Worm (Caenorhabditis elegans): Measurements from ENCODE around the gene K01F9.2.

Gene K01F9.2

DNA sequence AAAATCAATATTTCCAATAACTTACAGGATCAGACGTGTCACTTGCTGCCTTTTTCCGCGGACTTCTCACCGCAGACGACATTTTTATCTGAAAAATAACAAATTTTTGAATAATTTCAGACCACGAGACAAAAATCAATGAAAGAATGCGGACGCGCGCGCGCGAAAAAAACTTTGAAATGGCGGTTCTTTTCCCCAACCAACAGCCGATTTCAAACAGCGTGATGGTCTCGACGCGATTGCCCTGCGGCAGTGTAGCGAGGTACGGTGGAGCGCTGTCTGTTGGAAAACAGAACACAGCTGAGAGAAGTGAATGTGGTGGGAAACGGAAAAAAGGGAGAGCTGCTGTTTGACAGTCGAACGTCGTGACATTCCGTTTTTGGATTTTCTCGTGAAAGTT is 27.1 kb upstream of the K01F9.2 start, which contains the start of gene lin-9 (continued):
- TF ChIP-seq lin-11 (tag; optimal IDR thresholded peaks at IDR 0.05) = no peak
- no peak for TF ChIP-seq pha-4 (tag; optimal IDR thresholded peaks at IDR 0.05)
- TF ChIP-seq ceh-31 (tag; optimal IDR thresholded peaks at IDR 0.05) = peak; percentile 80
- no peak for TF ChIP-seq ceh-22 (tag; optimal IDR thresholded peaks at IDR 0.05)
- TF ChIP-seq dve-1 (tag; optimal IDR thresholded peaks at IDR 0.05) = peak; percentile 49
- peak; percentile 39 for TF ChIP-seq ets-4 (tag; optimal IDR thresholded peaks at IDR 0.05)
- no peak for TF ChIP-seq K02D7.2 (tag; optimal IDR thresholded peaks at IDR 0.05)
- no peak for TF ChIP-seq hlh-15 (tag; optimal IDR thresholded peaks at IDR 0.05)
- TF ChIP-seq elt-2 (tag; optimal IDR thresholded peaks at IDR 0.05) = peak; percentile 27
- peak; percentile 61 for TF ChIP-seq unc-42 (tag; optimal IDR thresholded peaks at IDR 0.05)
- TF ChIP-seq hlh-8 (tag; optimal IDR thresholded peaks at IDR 0.05) = no peak
- no peak for TF ChIP-seq pat-9 (tag; optimal IDR thresholded peaks at IDR 0.05)
- TF ChIP-seq pha-2 (tag; optimal IDR thresholded peaks at IDR 0.05) = no peak
- no peak for TF ChIP-seq Y22D7AL.16 (tag; optimal IDR thresholded peaks at IDR 0.05)
- no peak for TF ChIP-seq hlh-6 (tag; optimal IDR thresholded peaks at IDR 0.05)
- peak; percentile 39 for TF ChIP-seq sdc-2 (tag; optimal IDR thresholded peaks at IDR 0.05)
- peak; percentile 69 for TF ChIP-seq tbx-2 (tag; optimal IDR thresholded peaks at IDR 0.05)
- no peak for TF ChIP-seq madf-2 (tag; optimal IDR thresholded peaks at IDR 0.05)
- peak; percentile 69 for TF ChIP-seq pros-1 (tag; optimal IDR thresholded peaks at IDR 0.05)
- TF ChIP-seq ceh-24 (tag; optimal IDR thresholded peaks at IDR 0.05) = no peak
- no peak for TF ChIP-seq C38D4.7 (GFP tag; optimal IDR thresholded peaks at IDR 0.05)
- no peak for TF ChIP-seq pag-3 (tag; optimal IDR thresholded peaks at IDR 0.05; ENCODE audit: borderline replicate concordance)
- no peak for TF ChIP-seq mec-3 (tag; optimal IDR thresholded peaks at IDR 0.05; ENCODE audit: borderline replicate concordance)
- no peak for TF ChIP-seq zip-5 (tag; optimal IDR thresholded peaks at IDR 0.05)
- no peak for TF ChIP-seq elt-4 (tag; optimal IDR thresholded peaks at IDR 0.05)
- TF ChIP-seq hlh-30 (tag; optimal IDR thresholded peaks at IDR 0.05; ENCODE audit: insufficient read depth) = peak; percentile 72
- TF ChIP-seq K09A11.1 (tag; optimal IDR thresholded peaks at IDR 0.05; ENCODE audit: insufficient read depth) = no peak
- no peak for TF ChIP-seq C08G9.2 (tag; optimal IDR thresholded peaks at IDR 0.05)
- no peak for TF ChIP-seq fax-1 (tag; optimal IDR thresholded peaks at IDR 0.05)
- TF ChIP-seq ceh-6 (GFP tag; optimal IDR thresholded peaks at IDR 0.05) = no peak
- no peak for TF ChIP-seq odd-2 (tag; optimal IDR thresholded peaks at IDR 0.05)
- peak; percentile 88 for TF ChIP-seq ceh-18 (tag; optimal IDR thresholded peaks at IDR 0.05)
- no peak for TF ChIP-seq ztf-16 (tag; optimal IDR thresholded peaks at IDR 0.05)
- no peak for TF ChIP-seq sox-2 (GFP tag; IDR thresholded peaks at IDR 0.05)
- no peak for TF ChIP-seq che-1 (tag; optimal IDR thresholded peaks at IDR 0.05)
- TF ChIP-seq unc-3 (GFP tag; conservative IDR thresholded peaks at IDR 0.05) = no peak
- no peak for TF ChIP-seq unc-3 (tag; optimal IDR thresholded peaks at IDR 0.05)
- TF ChIP-seq ceh-45 (GFP tag; IDR thresholded peaks at IDR 0.05) = no peak

DNA sequence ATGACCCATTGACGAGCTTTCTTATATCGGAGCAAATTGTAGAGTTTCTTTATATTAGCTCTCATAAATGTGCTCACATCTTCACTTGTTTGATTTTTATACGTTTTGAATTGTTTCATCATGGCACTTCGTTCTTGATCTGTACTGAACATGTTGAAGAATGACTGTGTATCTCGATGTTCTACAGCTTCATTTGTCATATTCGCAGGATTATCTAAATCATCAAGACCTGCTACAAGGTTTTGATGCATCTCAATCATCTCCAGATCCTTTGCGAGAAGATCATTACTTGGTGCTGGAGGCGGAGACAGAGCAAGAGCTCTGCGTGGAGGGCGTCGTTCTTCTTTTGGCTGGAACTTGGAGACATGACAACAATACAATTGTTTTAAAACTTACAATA is 26.3 kb upstream of the K01F9.2 start:
- no peak for TF ChIP-seq unc-55 (GFP tag; optimal IDR thresholded peaks at IDR 0.05)
- no peak for TF ChIP-seq pqm-1 (tag; optimal IDR thresholded peaks at IDR 0.05)
- no peak for TF ChIP-seq fkh-6 (tag; optimal IDR thresholded peaks at IDR 0.05)
- no peak for TF ChIP-seq dve-1 (tag; optimal IDR thresholded peaks at IDR 0.05)
- no peak for TF ChIP-seq ttx-3 (tag; optimal IDR thresholded peaks at IDR 0.05)
- no peak for TF ChIP-seq hlh-8 (tag; optimal IDR thresholded peaks at IDR 0.05)
- no peak for TF ChIP-seq lin-11 (tag; optimal IDR thresholded peaks at IDR 0.05)
- no peak for TF ChIP-seq F13H6.1 (tag; optimal IDR thresholded peaks at IDR 0.05)
- TF ChIP-seq ceh-24 (tag; optimal IDR thresholded peaks at IDR 0.05) = no peak
